Fruit fly (Drosophila melanogaster): ENCODE results near the gene Fur1.

DNA sequence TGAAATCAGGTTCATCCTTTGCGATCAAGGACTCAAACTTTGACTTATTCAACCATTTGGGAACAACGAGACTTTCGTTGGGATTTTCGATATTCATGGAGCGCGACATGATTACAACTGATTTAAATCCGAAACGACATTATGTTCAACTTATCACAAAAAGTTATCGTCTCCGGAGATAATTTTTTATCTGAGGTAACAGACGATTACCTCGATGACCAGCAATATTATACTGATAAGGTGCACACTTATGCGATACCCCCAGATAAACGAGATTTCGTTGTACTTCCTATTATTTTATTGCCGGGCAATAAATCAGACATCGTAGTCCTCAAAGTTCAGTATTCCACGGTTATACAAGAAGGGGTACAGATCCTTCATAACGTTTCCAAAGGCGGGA lies 175.2 kb downstream of the Fur1 start, which contains the start of gene CG31097:
- TF ChIP-seq cwo (GFP tag; optimal IDR thresholded peaks at IDR 0.05) (no peak), CG30431 (GFP tag; optimal IDR thresholded peaks at IDR 0.05) (no peak), CG12942 (GFP tag; optimal IDR thresholded peaks at IDR 0.05) (no peak), CG8388 (GFP tag; optimal IDR thresholded peaks at IDR 0.05) (no peak)
